Fruit fly (Drosophila melanogaster): Measurements from ENCODE around the gene emc.

DNA sequence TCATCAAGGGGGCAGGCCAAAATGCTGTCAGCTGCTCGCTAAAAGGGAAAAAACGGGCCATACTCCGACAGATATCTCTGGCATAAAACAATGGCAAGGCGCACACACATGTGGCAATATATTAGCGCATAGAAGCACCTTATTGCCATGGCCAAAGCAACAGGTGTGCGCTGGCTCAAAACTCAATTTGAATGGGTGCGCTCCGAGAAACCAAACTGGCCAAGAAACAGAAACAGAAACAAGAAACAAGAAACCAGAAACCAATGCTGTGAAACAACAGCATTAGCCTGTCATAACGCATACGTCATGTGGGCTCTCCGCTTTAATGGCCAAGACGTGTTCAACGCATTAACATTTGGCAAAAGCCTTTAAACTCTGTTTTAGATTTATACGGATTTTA is 33.7 kb downstream of the emc start:
- TF ChIP-seq CG6765 (GFP tag; optimal IDR thresholded peaks at IDR 0.05) (no peak), vfl (GFP tag; optimal IDR thresholded peaks at IDR 0.05) (no peak), CG12299 (tag; optimal IDR thresholded peaks at IDR 0.05) (no peak), CG12391 (tag; optimal IDR thresholded peaks at IDR 0.05) (no peak)
